Worm (Caenorhabditis elegans) whole organism, L4/young adult: ENCODE data around the gene Y57G11C.1144.

ENCODE experiments used
- W03F9.2 ChIP-seq: fragments of 150-350 bp; optimal IDR thresholded peaks from 2 replicates; lab custom pipeline; 2014; ENCODE audit warnings: missing biosample characterization, missing genetic modification characterization
- him-1 ChIP-seq: sonication (generic microtip); optimal IDR thresholded peaks from 2 replicates; lab custom pipeline; 2016; ENCODE audit warnings: missing genotype, missing genetic modification reagents, missing genetic modification characterization, missing compliant biosample characterization

DNA sequence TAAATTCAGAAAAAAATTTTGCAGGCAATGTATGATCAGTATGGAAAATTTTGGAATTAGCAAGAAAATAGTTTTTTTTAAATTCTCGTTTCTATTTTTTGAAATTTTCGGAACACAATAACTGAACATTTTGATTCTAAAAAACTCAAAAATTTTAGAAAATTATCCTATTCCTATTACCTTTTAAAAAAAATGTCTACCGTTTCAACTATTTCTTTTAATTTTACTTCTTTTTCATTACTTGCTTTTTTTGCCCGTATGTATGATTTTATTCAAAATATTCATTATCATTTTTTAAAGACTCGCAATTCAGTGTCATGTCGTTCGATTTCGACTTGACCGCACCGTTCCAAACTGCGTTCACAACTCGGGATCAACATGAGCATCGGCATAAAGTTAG, 44.2 kb downstream of the Y57G11C.1144 start, which contains the start of gene atln-2:
- TF ChIP-seq him-1 (tag; lab: Kevin White, UChicago) (no peak), W03F9.2 (tag; lab: Kevin White, UChicago) (no peak)
